Worm (Caenorhabditis elegans): Measurements from ENCODE around the gene F53E4.1.

DNA sequence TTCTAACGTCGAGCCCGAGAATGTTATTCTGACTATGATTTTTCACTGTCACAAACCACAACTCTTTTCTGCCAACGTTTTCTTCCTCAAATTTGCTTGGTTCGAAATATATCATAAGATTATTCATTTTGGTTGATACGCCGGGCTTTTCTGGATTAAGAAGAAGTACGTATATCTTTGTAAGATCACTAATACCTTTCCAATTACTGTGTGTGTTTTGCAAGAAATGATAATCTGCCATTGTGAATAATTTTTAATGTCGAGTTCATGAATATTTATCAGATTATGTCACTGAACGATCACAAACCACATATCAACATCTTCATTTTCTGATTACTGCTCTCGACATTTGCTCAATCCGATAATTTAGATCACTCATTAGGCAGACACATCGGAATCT lies 17.5 kb upstream of the F53E4.1 start, which contains the start of gene nhr-196:
- TF ChIP-seq ceh-82 (tag; optimal IDR thresholded peaks at IDR 0.05): no peak
- no peak for TF ChIP-seq nhr-77 (tag; optimal IDR thresholded peaks at IDR 0.05)
- TF ChIP-seq nhr-237 (tag; optimal IDR thresholded peaks at IDR 0.05): no peak
- TF ChIP-seq R02D3.7 (tag; optimal IDR thresholded peaks at IDR 0.05): no peak
